Worm (Caenorhabditis elegans) whole organism, early embryonic: Measurements from ENCODE around the gene dyci-1.
A peak's percentile ranks its signal among the peaks of the same experiment; 100 is the strongest.

Experiments
- B0310.2 ChIP-seq: sonication (generic microtip); optimal IDR thresholded peaks from 2 replicates; lab custom pipeline; 2016; ENCODE audit warnings: mild to moderate bottlenecking, missing genetic modification characterization, missing compliant biosample characterization
- F13C5.2 ChIP-seq: sonication (generic microtip); optimal IDR thresholded peaks from 2 replicates; lab custom pipeline; 2017; ENCODE audit warnings: mild to moderate bottlenecking, missing genetic modification characterization, inconsistent platforms, missing compliant biosample characterization
- aly-1 ChIP-seq: sonication (generic microtip); optimal IDR thresholded peaks from 2 replicates; lab custom pipeline; 2016; ENCODE audit warnings: missing genetic modification characterization, missing compliant biosample characterization
- ama-1 ChIP-seq: fragments of 150-350 bp; optimal IDR thresholded peaks from 2 replicates; lab custom pipeline; 2014
- ceh-13 ChIP-seq: fragments of 200-800 bp; sonication (Bioruptor generic); optimal IDR thresholded peaks from 2 replicates; lab custom pipeline; 2018; ENCODE audit warnings: mild to moderate bottlenecking, missing genetic modification characterization, missing compliant biosample characterization
- ceh-36 ChIP-seq: sonication (generic microtip); optimal IDR thresholded peaks from 2 replicates; lab custom pipeline; 2016; ENCODE audit warnings: missing genetic modification characterization, inconsistent platforms, missing compliant biosample characterization
- ets-7 ChIP-seq: sonication (generic microtip); optimal IDR thresholded peaks from 2 replicates; lab custom pipeline; 2016; ENCODE audit warnings: missing genotype, missing genetic modification characterization, missing compliant biosample characterization
- flt-1 ChIP-seq: fragments of 200-800 bp; sonication (Bioruptor generic); IDR thresholded peaks from 2 replicates; pipeline ENCODE4 v1.3.6; 2022; ENCODE audit warnings: missing genetic modification characterization, missing compliant biosample characterization
- hmbx-1 ChIP-seq: sonication (generic microtip); optimal IDR thresholded peaks from 2 replicates; lab custom pipeline; 2016; ENCODE audit warnings: mild to moderate bottlenecking, missing genetic modification characterization, missing compliant biosample characterization
- hmg-4 ChIP-seq: fragments of 200-800 bp; sonication (Bioruptor generic); optimal IDR thresholded peaks from 2 replicates; lab custom pipeline; 2018; ENCODE audit warnings: mild to moderate bottlenecking, missing genetic modification characterization, missing compliant biosample characterization
- hnd-1 ChIP-seq: sonication (generic microtip); optimal IDR thresholded peaks from 2 replicates; lab custom pipeline; 2016; ENCODE audit warnings: missing genetic modification characterization, missing compliant biosample characterization
- pes-1 ChIP-seq: fragments of 200-800 bp; sonication (Bioruptor generic); IDR thresholded peaks from 2 replicates; pipeline ENCODE4 v1.3.6; 2022; ENCODE audit warnings: missing genetic modification reagents, missing genetic modification characterization, missing compliant biosample characterization
- scrt-1 ChIP-seq: fragments of 200-800 bp; sonication (Bioruptor generic); IDR thresholded peaks from 2 replicates; pipeline ENCODE4 v1.3.6; 2022; ENCODE audit warnings: missing genetic modification characterization, missing compliant biosample characterization
- sea-1 ChIP-seq: fragments of 200-800 bp; sonication (Bioruptor generic); conservative IDR thresholded peaks from 2 replicates; pipeline ENCODE4 v1.3.6; 2022; ENCODE audit warnings: missing genetic modification characterization, missing compliant biosample characterization
- tbx-11 ChIP-seq: fragments of 200-800 bp; sonication (Bioruptor generic); IDR thresholded peaks from 2 replicates; pipeline ENCODE4 v1.3.6; 2022; ENCODE audit warnings: missing genetic modification characterization, missing compliant biosample characterization
- tbx-37 ChIP-seq: fragments of 200-800 bp; sonication (Bioruptor generic); conservative IDR thresholded peaks from 2 replicates; pipeline ENCODE4 v1.3.6; 2022; ENCODE audit warnings: missing genetic modification reagents, missing genetic modification characterization, missing compliant biosample characterization
- tra-4 ChIP-seq: sonication (generic microtip); optimal IDR thresholded peaks from 2 replicates; lab custom pipeline; 2017; ENCODE audit warnings: missing genetic modification characterization, missing compliant biosample characterization

Gene dyci-1

ce11 chrIV:6818369-6818768 lies 33.3 kb upstream of the dyci-1 start, which contains the start of gene C17H12.8:
Gene C17H12.8 (plus strand): TSS chrIV:6818703.
- TF ChIP-seq scrt-1 (GFP tag; lab: Robert Waterston, UW) (no peak), aly-1 (tag; lab: Kevin White, UChicago) (no peak)

ce11 chrIV:6817554-6817953 lies 32.5 kb upstream of the dyci-1 start, which contains the start of gene C17H12.5:
Gene C17H12.5 (minus strand): TSS chrIV:6817654.
- TF ChIP-seq ceh-36 (tag; lab: Kevin White, UChicago): no peak

ce11 chrIV:6811808-6812207 lies 26.7 kb upstream of the dyci-1 start, which contains the start of gene ceh-48:
Gene ceh-48 (plus strand): TSS chrIV:6812108.
- TF ChIP-seq ceh-13: no peak
- no peak for TF ChIP-seq aly-1 (tag; lab: Kevin White, UChicago)
- TF ChIP-seq tbx-37 (GFP tag; lab: Robert Waterston, UW): no peak
- no peak for TF ChIP-seq ets-7 (tag; lab: Kevin White, UChicago)
- no peak for TF ChIP-seq ama-1 (lab: Kevin White, UChicago)
- TF ChIP-seq hmbx-1 (tag; lab: Kevin White, UChicago): no peak
- TF ChIP-seq B0310.2: no peak
- no peak for TF ChIP-seq flt-1 (GFP tag; lab: Robert Waterston, UW)
- no peak for TF ChIP-seq tbx-11 (GFP tag; lab: Robert Waterston, UW)
- TF ChIP-seq hmg-4 (GFP tag; lab: Kevin White, UChicago): no peak
- TF ChIP-seq ceh-36 (tag; lab: Kevin White, UChicago): no peak
- TF ChIP-seq tra-4 (tag; lab: Kevin White, UChicago): no peak
- TF ChIP-seq hnd-1 (tag; lab: Kevin White, UChicago): no peak
- TF ChIP-seq sea-1: no peak
- TF ChIP-seq pes-1 (GFP tag; lab: Robert Waterston, UW): no peak
- no peak for TF ChIP-seq F13C5.2 (tag; lab: Kevin White, UChicago)
- TF ChIP-seq scrt-1 (GFP tag; lab: Robert Waterston, UW): no peak

- TF ChIP-seq ama-1 (lab: Kevin White, UChicago) (no peak), hmbx-1 (tag; lab: Kevin White, UChicago) (no peak), hmg-4 (GFP tag; lab: Kevin White, UChicago) (no peak), hnd-1 (tag; lab: Kevin White, UChicago) (no peak), aly-1 (tag; lab: Kevin White, UChicago) (no peak), tra-4 (tag; lab: Kevin White, UChicago) (no peak), F13C5.2 (tag; lab: Kevin White, UChicago) (peak; percentile 37)
Measured at ce11 chrIV:6809756-6810155, 24.7 kb upstream of the dyci-1 start.

ce11 chrIV:6806475-6807063 lies 21.5 kb upstream of the dyci-1 start, which contains the start of gene C17H12.10:
Gene C17H12.10 (plus strand): TSS chrIV:6806799.
- TF ChIP-seq ceh-13 (no peak), hmg-4 (GFP tag; lab: Kevin White, UChicago) (no peak), ceh-36 (tag; lab: Kevin White, UChicago) (no peak), hmbx-1 (tag; lab: Kevin White, UChicago) (no peak), tbx-11 (GFP tag; lab: Robert Waterston, UW) (no peak), F13C5.2 (tag; lab: Kevin White, UChicago) (no peak), scrt-1 (GFP tag; lab: Robert Waterston, UW) (no peak), flt-1 (GFP tag; lab: Robert Waterston, UW) (no peak), ets-7 (tag; lab: Kevin White, UChicago) (no peak), hnd-1 (tag; lab: Kevin White, UChicago) (no peak), ama-1 (lab: Kevin White, UChicago) (no peak)

ce11 chrIV:6804815-6805214 lies 19.7 kb upstream of the dyci-1 start, which contains the start of gene C17H12.37:
Gene C17H12.37 (plus strand): TSS chrIV:6805115.
- no peak for TF ChIP-seq flt-1 (GFP tag; lab: Robert Waterston, UW)
- no peak for TF ChIP-seq ceh-36 (tag; lab: Kevin White, UChicago)

- TF ChIP-seq hmg-4 (GFP tag; lab: Kevin White, UChicago) (no peak), hnd-1 (tag; lab: Kevin White, UChicago) (no peak), B0310.2 (no peak), ceh-13 (no peak)
Measured at ce11 chrIV:6803805-6804344, 18.8 kb upstream of the dyci-1 start.

- TF ChIP-seq pes-1 (GFP tag; lab: Robert Waterston, UW) (no peak), tbx-11 (GFP tag; lab: Robert Waterston, UW) (no peak), ceh-13 (no peak), ets-7 (tag; lab: Kevin White, UChicago) (no peak), B0310.2 (no peak), tbx-37 (GFP tag; lab: Robert Waterston, UW) (no peak), sea-1 (no peak), aly-1 (tag; lab: Kevin White, UChicago) (no peak), hmbx-1 (tag; lab: Kevin White, UChicago) (no peak), ama-1 (lab: Kevin White, UChicago) (no peak), tra-4 (tag; lab: Kevin White, UChicago) (no peak), scrt-1 (GFP tag; lab: Robert Waterston, UW) (no peak), flt-1 (GFP tag; lab: Robert Waterston, UW) (no peak), F13C5.2 (tag; lab: Kevin White, UChicago) (no peak), hnd-1 (tag; lab: Kevin White, UChicago) (no peak)
Measured at ce11 chrIV:6803294-6803693, 18.2 kb upstream of the dyci-1 start.
